Worm (Caenorhabditis elegans) whole organism, L4 larva: ENCODE data around the gene K07C11.7.

ENCODE experiments used
- T20F7.1 ChIP-seq: fragments of 200-800 bp; sonication (Bioruptor generic); optimal IDR thresholded peaks from 2 replicates; lab custom pipeline; 2018; ENCODE audit warnings: mild to moderate bottlenecking, missing genetic modification characterization, missing compliant biosample characterization
- Y5F2A.4 ChIP-seq: fragments of 200-800 bp; sonication (Bioruptor generic); optimal IDR thresholded peaks from 2 replicates; lab custom pipeline; 2018; ENCODE audit warnings: mild to moderate bottlenecking, missing genetic modification characterization, missing compliant biosample characterization
- ceh-44 ChIP-seq: fragments of 200-800 bp; sonication (Bioruptor generic); IDR thresholded peaks from 2 replicates; pipeline ENCODE4 v1.3.6; 2022; ENCODE audit warnings: missing genetic modification reagents, missing genetic modification characterization, missing compliant biosample characterization
- dpl-1 ChIP-seq: fragments of 150-350 bp; optimal IDR thresholded peaks from 2 replicates; lab custom pipeline; 2014; ENCODE audit warnings: missing biosample characterization, missing genetic modification reagents, missing genetic modification characterization
- fos-1 ChIP-seq: fragments of 150-350 bp; optimal IDR thresholded peaks from 2 replicates; lab custom pipeline; 2014; ENCODE audit warnings: missing biosample characterization, missing genetic modification characterization
- hmg-1.1 ChIP-seq: fragments of 200-800 bp; sonication (Bioruptor generic); IDR thresholded peaks from 2 replicates; pipeline ENCODE4 v1.3.6; 2022; ENCODE audit warnings: missing genetic modification reagents, missing genetic modification characterization, missing compliant biosample characterization
- jun-1 ChIP-seq: fragments of 150-350 bp; optimal IDR thresholded peaks from 2 replicates; lab custom pipeline; 2014; ENCODE audit warnings: missing biosample characterization, missing genetic modification reagents, missing genetic modification characterization
- lin-39 ChIP-seq: fragments of 150-350 bp; optimal IDR thresholded peaks from 2 replicates; lab custom pipeline; 2014; ENCODE audit warnings: missing biosample characterization, missing genetic modification reagents, missing genetic modification characterization
- mdt-29 ChIP-seq: fragments of 200-800 bp; sonication (Bioruptor generic); IDR thresholded peaks from 2 replicates; pipeline ENCODE4 v1.3.6; 2022; ENCODE audit warnings: missing genetic modification reagents, missing genetic modification characterization, missing compliant biosample characterization
- rbr-2 ChIP-seq: sonication (generic microtip); optimal IDR thresholded peaks from 2 replicates; lab custom pipeline; 2016; ENCODE audit warnings: missing genotype, missing genetic modification characterization, missing compliant biosample characterization
- skn-1 ChIP-seq: fragments of 150-350 bp; optimal IDR thresholded peaks from 2 replicates; lab custom pipeline; 2014; ENCODE audit warnings: missing biosample characterization, missing genetic modification characterization
- vab-7 ChIP-seq: fragments of 200-800 bp; sonication (Bioruptor generic); IDR thresholded peaks from 2 replicates; pipeline ENCODE4 v1.3.6; 2022; ENCODE audit warnings: missing genetic modification reagents, missing genetic modification characterization, missing compliant biosample characterization

ce11 chrV:8243201-8243600, 29.4 kb upstream of the K07C11.7 start:
- TF ChIP-seq ceh-44 (GFP tag; lab: Robert Waterston, UW) = no peak
- no peak for TF ChIP-seq Y5F2A.4 (GFP tag; lab: Kevin White, UChicago)
- no peak for TF ChIP-seq rbr-2
- TF ChIP-seq T20F7.1 (GFP tag; lab: Kevin White, UChicago) = no peak
- no peak for TF ChIP-seq vab-7 (GFP tag; lab: Robert Waterston, UW)
- TF ChIP-seq skn-1 (tag; lab: Kevin White, UChicago) = no peak
- TF ChIP-seq dpl-1 = no peak
- TF ChIP-seq fos-1 (tag; lab: Kevin White, UChicago) = no peak
- no peak for TF ChIP-seq hmg-1.1 (GFP tag; lab: Robert Waterston, UW)
- TF ChIP-seq jun-1 (tag; lab: Kevin White, UChicago) = no peak
- TF ChIP-seq lin-39 (tag; lab: Kevin White, UChicago) = no peak
- no peak for TF ChIP-seq mdt-29 (GFP tag; lab: Robert Waterston, UW)
